Worm (Caenorhabditis elegans) whole organism, L1 larva: ENCODE measurements around the gene sulp-7.

Experiments
- C04F5.9 ChIP-seq: sonication (generic microtip); optimal IDR thresholded peaks from 2 replicates; lab custom pipeline; 2016; ENCODE audit warnings: missing genetic modification characterization, missing compliant biosample characterization
- C16A3.4 ChIP-seq: fragments of 150-350 bp; optimal IDR thresholded peaks from 2 replicates; lab custom pipeline; 2014; ENCODE audit warnings: missing biosample characterization, missing genetic modification characterization
- C34B4.2 ChIP-seq: sonication (generic microtip); optimal IDR thresholded peaks from 2 replicates; lab custom pipeline; 2017; ENCODE audit warnings: mild to moderate bottlenecking, missing genetic modification characterization, missing compliant biosample characterization
- F16B12.6 ChIP-seq: fragments of 150-350 bp; optimal IDR thresholded peaks from 2 replicates; lab custom pipeline; 2014; ENCODE audit warnings: missing biosample characterization, missing genetic modification characterization
- aly-2 ChIP-seq: fragments of 150-350 bp; optimal IDR thresholded peaks from 2 replicates; lab custom pipeline; 2014; ENCODE audit warnings: missing biosample characterization, missing genetic modification characterization
- blmp-1 ChIP-seq: fragments of 150-350 bp; optimal IDR thresholded peaks from 2 replicates; lab custom pipeline; 2014; ENCODE audit warnings: missing biosample characterization, missing genetic modification characterization
- ceh-63 ChIP-seq: fragments of 200-800 bp; sonication (Bioruptor generic); optimal IDR thresholded peaks from 2 replicates; lab custom pipeline; 2018; ENCODE audit warnings: mild to moderate bottlenecking, missing genetic modification characterization, missing compliant biosample characterization
- ceh-8 ChIP-seq: fragments of 200-800 bp; sonication (Bioruptor generic); optimal IDR thresholded peaks from 2 replicates; lab custom pipeline; 2018; ENCODE audit warnings: mild to moderate bottlenecking, missing genetic modification characterization, moderate library complexity, missing compliant biosample characterization
- ceh-88 ChIP-seq: fragments of 200-800 bp; sonication (Bioruptor generic); IDR thresholded peaks from 2 replicates; pipeline ENCODE4 v1.3.6; 2022; ENCODE audit warnings: missing genetic modification characterization, missing compliant biosample characterization
- ceh-90 ChIP-seq: sonication (generic microtip); optimal IDR thresholded peaks from 2 replicates; lab custom pipeline; 2016; ENCODE audit warnings: missing genetic modification characterization, missing compliant biosample characterization
- dsc-1 ChIP-seq: sonication (generic microtip); optimal IDR thresholded peaks from 2 replicates; lab custom pipeline; 2016; ENCODE audit warnings: mild to moderate bottlenecking, missing genetic modification characterization, missing compliant biosample characterization
- efl-1 ChIP-seq, 4 experiments: fragments of 150-350 bp; optimal IDR thresholded peaks in 3 of 4; peaks in 1 of 4; 1 replicate in 1 of 4; 2 replicates in 3 of 4; lab custom pipeline; 2014; ENCODE audit warnings: missing biosample characterization in 2 of 4, missing genetic modification characterization in 2 of 4, missing genetic modification reagents in 2 of 4
- efl-3 ChIP-seq: fragments of 200-800 bp; sonication (Bioruptor generic); optimal IDR thresholded peaks from 2 replicates; lab custom pipeline; 2018; ENCODE audit warnings: mild to moderate bottlenecking, missing genetic modification characterization, missing compliant biosample characterization
- egl-13 ChIP-seq: sonication (generic microtip); optimal IDR thresholded peaks from 2 replicates; lab custom pipeline; 2016; ENCODE audit warnings: missing genotype, missing genetic modification reagents, missing genetic modification characterization, missing compliant biosample characterization
- elt-3 ChIP-seq, 6 experiments: fragments of 150-350 bp in 1 of 6; sonication (generic microtip); optimal IDR thresholded peaks; 2 replicates each; lab custom pipeline; 2017 to 2018; ENCODE audit warnings: missing biosample characterization in 6 of 6, missing genetic modification characterization in 6 of 6, inconsistent platforms in 1 of 6
- ets-5 ChIP-seq: fragments of 200-800 bp; sonication (Bioruptor generic); IDR thresholded peaks from 2 replicates; pipeline ENCODE4 v1.3.6; 2022; ENCODE audit warnings: missing genetic modification characterization, missing compliant biosample characterization
- fkh-10 ChIP-seq: sonication (generic microtip); optimal IDR thresholded peaks from 2 replicates; lab custom pipeline; 2017; ENCODE audit warnings: missing biosample characterization, missing genetic modification reagents, missing genetic modification characterization
- fkh-4 ChIP-seq: sonication (generic microtip); optimal IDR thresholded peaks from 2 replicates; lab custom pipeline; 2016; ENCODE audit warnings: missing compliant biosample characterization, missing genetic modification characterization, borderline replicate concordance
- grh-1 ChIP-seq: fragments of 200-800 bp; sonication (Bioruptor generic); IDR thresholded peaks from 2 replicates; pipeline ENCODE4 v1.3.6; 2022; ENCODE audit warnings: missing genetic modification reagents, missing genetic modification characterization, missing compliant biosample characterization
- hlh-4 ChIP-seq: sonication (generic microtip); optimal IDR thresholded peaks from 2 replicates; lab custom pipeline; 2016; ENCODE audit warnings: mild to moderate bottlenecking, missing genetic modification characterization, missing compliant biosample characterization
- hpl-2 ChIP-seq: fragments of 150-350 bp; optimal IDR thresholded peaks from 2 replicates; lab custom pipeline; 2014; ENCODE audit warnings: missing biosample characterization, missing genetic modification reagents, missing genetic modification characterization
- irx-1 ChIP-seq: sonication (generic microtip); optimal IDR thresholded peaks from 2 replicates; lab custom pipeline; 2016; ENCODE audit warnings: missing genetic modification characterization, missing compliant biosample characterization
- lin-14 ChIP-seq: fragments of 200-800 bp; sonication (Bioruptor generic); optimal IDR thresholded peaks from 2 replicates; lab custom pipeline; 2018; ENCODE audit warnings: mild to moderate bottlenecking, missing genetic modification characterization, moderate library complexity, missing compliant biosample characterization
- lin-35 ChIP-seq, 2 experiments: fragments of 150-350 bp; optimal IDR thresholded peaks; 2 replicates each; lab custom pipeline; 2014; ENCODE audit warnings: missing biosample characterization in 2 of 2, missing genetic modification characterization in 2 of 2, missing genetic modification reagents in 2 of 2
- lin-39 ChIP-seq: fragments of 150-350 bp; optimal IDR thresholded peaks from 2 replicates; lab custom pipeline; 2014; ENCODE audit warnings: missing biosample characterization, missing genetic modification reagents, missing genetic modification characterization
- lsy-2 ChIP-seq, 2 experiments: fragments of 150-350 bp; optimal IDR thresholded peaks; 2 replicates each; lab custom pipeline; 2014; ENCODE audit warnings: missing biosample characterization in 2 of 2, missing genetic modification characterization in 2 of 2
- mab-9 ChIP-seq: fragments of 200-800 bp; sonication (Bioruptor generic); IDR thresholded peaks from 2 replicates; pipeline ENCODE4 v1.3.6; 2022; ENCODE audit warnings: missing genetic modification reagents, missing genetic modification characterization, missing compliant biosample characterization
- nhr-11 ChIP-seq: fragments of 150-350 bp; optimal IDR thresholded peaks from 2 replicates; lab custom pipeline; 2014; ENCODE audit warnings: missing biosample characterization, missing genetic modification characterization
- nhr-20 ChIP-seq: sonication (generic microtip); optimal IDR thresholded peaks from 2 replicates; lab custom pipeline; 2016; ENCODE audit warnings: mild to moderate bottlenecking, missing genetic modification characterization, missing compliant biosample characterization
- nhr-237 ChIP-seq: fragments of 150-350 bp; optimal IDR thresholded peaks from 2 replicates; lab custom pipeline; 2014; ENCODE audit warnings: missing biosample characterization, missing genetic modification characterization
- nhr-28 ChIP-seq: fragments of 150-350 bp; optimal IDR thresholded peaks from 2 replicates; lab custom pipeline; 2014; ENCODE audit warnings: missing biosample characterization, missing genetic modification characterization
- nhr-47 ChIP-seq: sonication (generic microtip); optimal IDR thresholded peaks from 2 replicates; lab custom pipeline; 2016; ENCODE audit warnings: mild to moderate bottlenecking, missing genetic modification characterization, moderate library complexity, missing compliant biosample characterization
- nhr-77 ChIP-seq: fragments of 150-350 bp; optimal IDR thresholded peaks from 2 replicates; lab custom pipeline; 2014; ENCODE audit warnings: missing biosample characterization, missing genetic modification characterization
- nhr-84 ChIP-seq: sonication (generic microtip); optimal IDR thresholded peaks from 2 replicates; lab custom pipeline; 2017; ENCODE audit warnings: missing biosample characterization, missing genetic modification characterization
- nhr-90 ChIP-seq: sonication (generic microtip); optimal IDR thresholded peaks from 2 replicates; lab custom pipeline; 2016; ENCODE audit warnings: mild to moderate bottlenecking, missing genetic modification characterization, missing compliant biosample characterization; ENCODE audit not compliant: poor library complexity
- rnt-1 ChIP-seq: sonication (generic microtip); optimal IDR thresholded peaks from 2 replicates; lab custom pipeline; 2016; ENCODE audit warnings: mild to moderate bottlenecking, missing genetic modification characterization, moderate library complexity, missing compliant biosample characterization
- snpc-4 ChIP-seq: fragments of 150-350 bp; optimal IDR thresholded peaks from 2 replicates; lab custom pipeline; 2014; ENCODE audit warnings: missing biosample characterization, missing genetic modification characterization
- sptf-1 ChIP-seq: fragments of 150-350 bp; optimal IDR thresholded peaks from 2 replicates; lab custom pipeline; 2014; ENCODE audit warnings: missing biosample characterization, missing genetic modification characterization
- sup-37 ChIP-seq: fragments of 200-800 bp; sonication (Bioruptor generic); optimal IDR thresholded peaks from 2 replicates; lab custom pipeline; 2018; ENCODE audit warnings: mild to moderate bottlenecking, missing genetic modification characterization, missing compliant biosample characterization
- swsn-7 ChIP-seq: sonication (generic microtip); optimal IDR thresholded peaks from 2 replicates; lab custom pipeline; 2016; ENCODE audit warnings: missing genetic modification characterization, missing compliant biosample characterization
- tbx-2 ChIP-seq: sonication (generic microtip); optimal IDR thresholded peaks from 2 replicates; lab custom pipeline; 2016; ENCODE audit warnings: missing genetic modification characterization, missing compliant biosample characterization
- tlp-1 ChIP-seq: fragments of 150-350 bp; optimal IDR thresholded peaks from 2 replicates; lab custom pipeline; 2014; ENCODE audit warnings: missing biosample characterization, missing genetic modification characterization
- unc-130 ChIP-seq: fragments of 150-350 bp; optimal IDR thresholded peaks from 2 replicates; lab custom pipeline; 2017; ENCODE audit warnings: missing biosample characterization, missing genetic modification characterization, inconsistent platforms
- unc-30 ChIP-seq: sonication (generic microtip); optimal IDR thresholded peaks from 2 replicates; lab custom pipeline; 2017; ENCODE audit warnings: missing biosample characterization, missing genetic modification characterization
- unc-62 ChIP-seq: fragments of 150-350 bp; optimal IDR thresholded peaks from 2 replicates; lab custom pipeline; 2014; ENCODE audit warnings: missing biosample characterization, missing genetic modification reagents, missing genetic modification characterization
- unc-98 ChIP-seq: fragments of 200-800 bp; sonication (Bioruptor generic); IDR thresholded peaks from 2 replicates; pipeline ENCODE4 v1.3.6; 2022; ENCODE audit warnings: missing genetic modification characterization, missing compliant biosample characterization
- zag-1 ChIP-seq: fragments of 150-350 bp; optimal IDR thresholded peaks from 2 replicates; lab custom pipeline; 2014; ENCODE audit warnings: missing biosample characterization, missing genetic modification characterization
- ztf-11 ChIP-seq, 2 experiments: sonication (generic microtip); optimal IDR thresholded peaks; 2 replicates each; lab custom pipeline; 2016 to 2017; ENCODE audit warnings: missing genetic modification characterization in 2 of 2, missing biosample characterization in 1 of 2, missing compliant biosample characterization in 1 of 2
- ztf-4 ChIP-seq: fragments of 150-350 bp; optimal IDR thresholded peaks from 2 replicates; lab custom pipeline; 2014; ENCODE audit warnings: missing biosample characterization, missing genetic modification characterization

The sulp-7 gene

ce11 chrX:11093985-11094593 is 13.6 kb downstream of the sulp-7 start (continued):
- peak; percentile 100 for TF ChIP-seq dsc-1 (tag; lab: Kevin White, UChicago)
- peak; percentile 61 for TF ChIP-seq ceh-90 (tag; lab: Kevin White, UChicago)
- TF ChIP-seq lsy-2 (tag; optimal IDR thresholded peaks at IDR 0.05; lab: Kevin White, UChicago): peak; percentile 96 to 97
- peak; percentile 96 for TF ChIP-seq fkh-4 (tag; lab: Kevin White, UChicago)
- peak; percentile 97 for TF ChIP-seq grh-1 (GFP tag; lab: Robert Waterston, UW)
- TF ChIP-seq swsn-7 (tag; lab: Kevin White, UChicago): peak; percentile 99
- TF ChIP-seq unc-130: peak; percentile 91
- TF ChIP-seq nhr-11 (tag; lab: Kevin White, UChicago): peak; percentile 100
- peak; percentile 97 for TF ChIP-seq unc-98 (GFP tag; lab: Robert Waterston, UW)
- peak; percentile 77 for TF ChIP-seq tlp-1 (tag; lab: Kevin White, UChicago)
- TF ChIP-seq nhr-237 (tag; lab: Kevin White, UChicago): peak; percentile 98
- TF ChIP-seq F16B12.6 (tag; lab: Kevin White, UChicago): peak; percentile 56
- TF ChIP-seq unc-62 (GFP tag; lab: Kevin White, UChicago): peak; percentile 85
- peak; percentile 100 for TF ChIP-seq C16A3.4 (tag; lab: Kevin White, UChicago)
- peak; percentile 98 for TF ChIP-seq ets-5 (GFP tag; lab: Robert Waterston, UW)
- TF ChIP-seq ceh-88 (GFP tag; lab: Robert Waterston, UW): peak; percentile 98
- peak; percentile 87 to 100 (median 95) for TF ChIP-seq elt-3 (tag; optimal IDR thresholded peaks at IDR 0.05; lab: Kevin White, UChicago)
- peak; percentile 99 for TF ChIP-seq nhr-84 (tag; lab: Kevin White, UChicago)
- peak; percentile 99 for TF ChIP-seq mab-9
- TF ChIP-seq, all 84 proteins: peak for 81

- TF ChIP-seq ztf-4 (no peak), C04F5.9 (tag; lab: Kevin White, UChicago) (peak; percentile 17), tbx-2 (tag; lab: Kevin White, UChicago) (peak; percentile 65), lsy-2 (tag; optimal IDR thresholded peaks at IDR 0.05; lab: Kevin White, UChicago) (peak; percentile 10 to 20), ceh-88 (GFP tag; lab: Robert Waterston, UW) (no peak), swsn-7 (tag; lab: Kevin White, UChicago) (peak; percentile 73), nhr-20 (tag; lab: Kevin White, UChicago) (peak; percentile 68), snpc-4 (tag; lab: Kevin White, UChicago) (no peak), hpl-2 (GFP tag; lab: Kevin White, UChicago) (no peak), efl-1 (optimal IDR thresholded peaks at IDR 0.05; lab: Kevin White, UChicago) (peak; percentile 12 to 13), efl-1 (GFP tag; optimal IDR thresholded peaks at IDR 0.05 in 1 of 2; lab: Kevin White, UChicago) (peak in 1 of 2 experiments; percentile 93), irx-1 (peak; percentile 27), hlh-4 (tag; lab: Kevin White, UChicago) (no peak), rnt-1 (peak; percentile 66), nhr-84 (tag; lab: Kevin White, UChicago) (no peak), unc-30 (no peak), nhr-47 (tag; lab: Kevin White, UChicago) (peak; percentile 87), zag-1 (tag; lab: Kevin White, UChicago) (no peak), lin-35 (GFP tag; optimal IDR thresholded peaks at IDR 0.05; lab: Kevin White, UChicago) (peak; percentile 19 to 52), unc-62 (GFP tag; lab: Kevin White, UChicago) (no peak), lin-39 (tag; lab: Kevin White, UChicago) (no peak), nhr-90 (peak; percentile 68), blmp-1 (no peak), egl-13 (peak; percentile 45), sptf-1 (tag; lab: Kevin White, UChicago) (no peak), nhr-77 (tag; lab: Kevin White, UChicago) (peak; percentile 40), ceh-63 (peak; percentile 6), nhr-28 (tag; lab: Kevin White, UChicago) (no peak), fkh-10 (GFP tag; lab: Kevin White, UChicago) (peak; percentile 65), sup-37 (no peak), ets-5 (GFP tag; lab: Robert Waterston, UW) (no peak), ceh-8 (GFP tag; lab: Kevin White, UChicago) (no peak), ztf-11 (tag; optimal IDR thresholded peaks at IDR 0.05; lab: Kevin White, UChicago) (peak in 1 of 2 experiments; percentile 50), C34B4.2 (tag; lab: Kevin White, UChicago) (no peak), nhr-237 (tag; lab: Kevin White, UChicago) (no peak), lin-14 (GFP tag; lab: Kevin White, UChicago) (peak; percentile 58), C16A3.4 (tag; lab: Kevin White, UChicago) (no peak), aly-2 (no peak), efl-3 (GFP tag; lab: Kevin White, UChicago) (no peak)
Measured at ce11 chrX:11095480-11095879, 15.0 kb downstream of the sulp-7 start.
